Worm (Caenorhabditis elegans) whole organism, early embryonic: ENCODE results near the gene C45B2.1.

Experiments
- aly-1 ChIP-seq: sonication (generic microtip); optimal IDR thresholded peaks from 2 replicates; lab custom pipeline; 2016; ENCODE audit warnings: missing genetic modification characterization, missing compliant biosample characterization
- ama-1 ChIP-seq: fragments of 150-350 bp; optimal IDR thresholded peaks from 2 replicates; lab custom pipeline; 2014
- ceh-13 ChIP-seq: fragments of 200-800 bp; sonication (Bioruptor generic); optimal IDR thresholded peaks from 2 replicates; lab custom pipeline; 2018; ENCODE audit warnings: mild to moderate bottlenecking, missing genetic modification characterization, missing compliant biosample characterization
- ceh-36 ChIP-seq: sonication (generic microtip); optimal IDR thresholded peaks from 2 replicates; lab custom pipeline; 2016; ENCODE audit warnings: missing genetic modification characterization, inconsistent platforms, missing compliant biosample characterization
- ets-7 ChIP-seq: sonication (generic microtip); optimal IDR thresholded peaks from 2 replicates; lab custom pipeline; 2016; ENCODE audit warnings: missing genotype, missing genetic modification characterization, missing compliant biosample characterization
- flt-1 ChIP-seq: fragments of 200-800 bp; sonication (Bioruptor generic); IDR thresholded peaks from 2 replicates; pipeline ENCODE4 v1.3.6; 2022; ENCODE audit warnings: missing genetic modification characterization, missing compliant biosample characterization
- hmbx-1 ChIP-seq: sonication (generic microtip); optimal IDR thresholded peaks from 2 replicates; lab custom pipeline; 2016; ENCODE audit warnings: mild to moderate bottlenecking, missing genetic modification characterization, missing compliant biosample characterization
- hnd-1 ChIP-seq: sonication (generic microtip); optimal IDR thresholded peaks from 2 replicates; lab custom pipeline; 2016; ENCODE audit warnings: missing genetic modification characterization, missing compliant biosample characterization
- pes-1 ChIP-seq: fragments of 200-800 bp; sonication (Bioruptor generic); IDR thresholded peaks from 2 replicates; pipeline ENCODE4 v1.3.6; 2022; ENCODE audit warnings: missing genetic modification reagents, missing genetic modification characterization, missing compliant biosample characterization
- scrt-1 ChIP-seq: fragments of 200-800 bp; sonication (Bioruptor generic); IDR thresholded peaks from 2 replicates; pipeline ENCODE4 v1.3.6; 2022; ENCODE audit warnings: missing genetic modification characterization, missing compliant biosample characterization
- sea-1 ChIP-seq: fragments of 200-800 bp; sonication (Bioruptor generic); conservative IDR thresholded peaks from 2 replicates; pipeline ENCODE4 v1.3.6; 2022; ENCODE audit warnings: missing genetic modification characterization, missing compliant biosample characterization
- tbx-37 ChIP-seq: fragments of 200-800 bp; sonication (Bioruptor generic); conservative IDR thresholded peaks from 2 replicates; pipeline ENCODE4 v1.3.6; 2022; ENCODE audit warnings: missing genetic modification reagents, missing genetic modification characterization, missing compliant biosample characterization
- tra-4 ChIP-seq: sonication (generic microtip); optimal IDR thresholded peaks from 2 replicates; lab custom pipeline; 2017; ENCODE audit warnings: missing genetic modification characterization, missing compliant biosample characterization

ce11 chrX:6109288-6109770 lies 23.4 kb downstream of the C45B2.1 start, which contains the start of gene kynu-1:
- no peak for TF ChIP-seq sea-1 (GFP tag; lab: Robert Waterston, UW)
- no peak for TF ChIP-seq ama-1 (lab: Kevin White, UChicago)
- no peak for TF ChIP-seq tbx-37 (GFP tag; lab: Robert Waterston, UW)
- no peak for TF ChIP-seq scrt-1 (GFP tag; lab: Robert Waterston, UW)
- no peak for TF ChIP-seq ets-7 (tag; lab: Kevin White, UChicago)
- TF ChIP-seq pes-1 (GFP tag; lab: Robert Waterston, UW), result no peak
- TF ChIP-seq tra-4 (tag; lab: Kevin White, UChicago), result no peak
- no peak for TF ChIP-seq ceh-36 (tag; lab: Kevin White, UChicago)
- TF ChIP-seq flt-1 (GFP tag; lab: Robert Waterston, UW), result no peak
- TF ChIP-seq hnd-1, result no peak
- no peak for TF ChIP-seq hmbx-1 (tag; lab: Kevin White, UChicago)
- TF ChIP-seq aly-1 (tag; lab: Kevin White, UChicago), result no peak
- no peak for TF ChIP-seq ceh-13 (GFP tag; lab: Kevin White, UChicago)
